Worm (Caenorhabditis elegans): Measurements from ENCODE around the gene F47C12.13.

ce11 chrIV:3994318-3994717 is at the start of gene F47C12.13:
- TF ChIP-seq ceh-31 (tag; optimal IDR thresholded peaks at IDR 0.05) = no peak
- TF ChIP-seq F13H6.1 (tag; optimal IDR thresholded peaks at IDR 0.05) = no peak
- no peak for TF ChIP-seq ceh-9 (tag; optimal IDR thresholded peaks at IDR 0.05)
- TF ChIP-seq lin-11 (tag; optimal IDR thresholded peaks at IDR 0.05) = no peak
- TF ChIP-seq pag-3 (tag; optimal IDR thresholded peaks at IDR 0.05; ENCODE audit: borderline replicate concordance) = no peak
- TF ChIP-seq rnt-1 (tag; optimal IDR thresholded peaks at IDR 0.05) = no peak
- TF ChIP-seq unc-86 (tag; optimal IDR thresholded peaks at IDR 0.05) = no peak

Data from whole organism, late embryonic.